Worm (Caenorhabditis elegans) whole organism, mixed stage, embryonic: ENCODE data around the gene fbxa-137.

Experiments
- M03D4.4 ChIP-seq: sonication (generic microtip); optimal IDR thresholded peaks from 2 replicates; lab custom pipeline; 2017; ENCODE audit warnings: mild to moderate bottlenecking, missing genetic modification characterization, missing compliant biosample characterization
- bed-3 ChIP-seq: fragments of 200-800 bp; sonication (Bioruptor generic); optimal IDR thresholded peaks from 3 replicates; lab custom pipeline; 2018; ENCODE audit warnings: mild to moderate bottlenecking, missing genetic modification characterization, moderate library complexity, missing compliant biosample characterization
- blmp-1 ChIP-seq: fragments of 150-350 bp; optimal IDR thresholded peaks from 2 replicates; lab custom pipeline; 2014; ENCODE audit warnings: missing biosample characterization, missing genetic modification characterization
- ceh-39 ChIP-seq: fragments of 150-350 bp; optimal IDR thresholded peaks from 2 replicates; lab custom pipeline; 2014; ENCODE audit warnings: missing biosample characterization, missing genetic modification characterization
- ceh-43 ChIP-seq: fragments of 200-800 bp; sonication (Bioruptor generic); optimal IDR thresholded peaks from 2 replicates; lab custom pipeline; 2018; ENCODE audit warnings: mild to moderate bottlenecking, missing genetic modification characterization, moderate library complexity, missing compliant biosample characterization
- ceh-83 ChIP-seq: fragments of 200-800 bp; sonication (Bioruptor generic); optimal IDR thresholded peaks from 2 replicates; lab custom pipeline; 2018; ENCODE audit warnings: mild to moderate bottlenecking, missing genetic modification characterization, missing compliant biosample characterization
- ces-1 ChIP-seq: fragments of 150-350 bp; optimal IDR thresholded peaks from 2 replicates; lab custom pipeline; 2014; ENCODE audit warnings: missing biosample characterization, missing genetic modification reagents, missing genetic modification characterization
- drap-1 ChIP-seq: fragments of 200-800 bp; sonication (Bioruptor generic); optimal IDR thresholded peaks from 3 replicates; lab custom pipeline; 2018; ENCODE audit warnings: mild to moderate bottlenecking, missing genetic modification characterization, missing compliant biosample characterization
- elt-3 ChIP-seq: fragments of 150-350 bp; optimal IDR thresholded peaks from 2 replicates; lab custom pipeline; 2014; ENCODE audit warnings: missing biosample characterization, missing genetic modification characterization
- flh-1 ChIP-seq: fragments of 200-800 bp; sonication (Bioruptor generic); optimal IDR thresholded peaks from 2 replicates; lab custom pipeline; 2018; ENCODE audit warnings: mild to moderate bottlenecking, missing genetic modification characterization, moderate library complexity, missing compliant biosample characterization
- ham-2 ChIP-seq: fragments of 200-800 bp; sonication (Bioruptor generic); optimal IDR thresholded peaks from 2 replicates; lab custom pipeline; 2018; ENCODE audit warnings: mild to moderate bottlenecking, missing genetic modification characterization, missing compliant biosample characterization
- hlh-1 ChIP-seq: fragments of 150-350 bp; optimal IDR thresholded peaks from 2 replicates; lab custom pipeline; 2014; ENCODE audit warnings: missing biosample characterization, missing genetic modification reagents, missing genetic modification characterization
- lin-13 ChIP-seq: fragments of 150-350 bp; optimal IDR thresholded peaks from 2 replicates; lab custom pipeline; 2014; ENCODE audit warnings: missing biosample characterization, missing genetic modification characterization
- lin-32 ChIP-seq: fragments of 200-800 bp; sonication (Bioruptor generic); optimal IDR thresholded peaks from 2 replicates; lab custom pipeline; 2018; ENCODE audit warnings: mild to moderate bottlenecking, missing genetic modification characterization, missing compliant biosample characterization
- lsy-2 ChIP-seq: fragments of 150-350 bp; optimal IDR thresholded peaks from 2 replicates; lab custom pipeline; 2014; ENCODE audit warnings: missing biosample characterization, missing genetic modification characterization
- mep-1 ChIP-seq: fragments of 150-350 bp; optimal IDR thresholded peaks from 2 replicates; lab custom pipeline; 2017; ENCODE audit warnings: missing biosample characterization, missing genetic modification reagents, missing genetic modification characterization, inconsistent platforms
- nhr-12 ChIP-seq: fragments of 150-350 bp; optimal IDR thresholded peaks from 2 replicates; lab custom pipeline; 2014; ENCODE audit warnings: missing biosample characterization, missing genetic modification characterization
- nhr-2 ChIP-seq: fragments of 150-350 bp; optimal IDR thresholded peaks from 2 replicates; lab custom pipeline; 2014; ENCODE audit warnings: missing biosample characterization, missing genetic modification characterization
- nhr-237 ChIP-seq: fragments of 150-350 bp; optimal IDR thresholded peaks from 2 replicates; lab custom pipeline; 2014; ENCODE audit warnings: missing biosample characterization, missing genetic modification characterization
- nhr-76 ChIP-seq: sonication (generic microtip); optimal IDR thresholded peaks from 2 replicates; lab custom pipeline; 2017; ENCODE audit warnings: missing biosample characterization, missing genetic modification characterization
- pha-4 ChIP-seq: fragments of 150-350 bp; optimal IDR thresholded peaks from 2 replicates; lab custom pipeline; 2018; ENCODE audit warnings: missing biosample characterization, missing genetic modification reagents, missing genetic modification characterization
- sem-2 ChIP-seq: fragments of 200-800 bp; sonication (Bioruptor generic); optimal IDR thresholded peaks from 2 replicates; lab custom pipeline; 2018; ENCODE audit warnings: mild to moderate bottlenecking, missing genetic modification characterization, missing compliant biosample characterization
- snpc-4 ChIP-seq: fragments of 150-350 bp; optimal IDR thresholded peaks from 2 replicates; lab custom pipeline; 2014; ENCODE audit warnings: missing biosample characterization, missing genetic modification characterization
- sptf-1 ChIP-seq: sonication (generic microtip); optimal IDR thresholded peaks from 2 replicates; lab custom pipeline; 2017; ENCODE audit warnings: mild to moderate bottlenecking, missing genetic modification characterization, moderate library complexity, missing compliant biosample characterization
- unc-120 ChIP-seq: sonication (generic microtip); optimal IDR thresholded peaks from 2 replicates; lab custom pipeline; 2017; ENCODE audit warnings: missing genetic modification characterization, missing compliant biosample characterization; ENCODE audit not compliant: poor library complexity, severe bottlenecking
- unc-39 ChIP-seq: fragments of 150-350 bp; optimal IDR thresholded peaks from 2 replicates; lab custom pipeline; 2014; ENCODE audit warnings: missing biosample characterization, missing genetic modification characterization
- unc-62 ChIP-seq: fragments of 150-350 bp; optimal IDR thresholded peaks from 2 replicates; lab custom pipeline; 2014; ENCODE audit warnings: missing biosample characterization, missing genetic modification reagents, missing genetic modification characterization
- zip-8 ChIP-seq: fragments of 150-350 bp; optimal IDR thresholded peaks from 2 replicates; lab custom pipeline; 2014; ENCODE audit warnings: missing biosample characterization, missing genetic modification characterization
- ztf-11 ChIP-seq: fragments of 150-350 bp; optimal IDR thresholded peaks from 2 replicates; lab custom pipeline; 2014; ENCODE audit warnings: missing biosample characterization, missing genetic modification characterization

The fbxa-137 gene

ce11 chrV:2278052-2278451 is 564 bp upstream of the fbxa-137 start, which contains the start of gene nhr-59:
Gene nhr-59 (minus strand): TSS chrV:2278265.
- TF ChIP-seq ces-1 (GFP tag; lab: Kevin White, UChicago) = peak; percentile 19
- no peak for TF ChIP-seq sem-2 (GFP tag; lab: Kevin White, UChicago)
- no peak for TF ChIP-seq sptf-1 (tag; lab: Kevin White, UChicago)
- TF ChIP-seq, all 35 proteins: peak for 1

- TF ChIP-seq ces-1 (GFP tag; lab: Kevin White, UChicago) = peak; percentile 43
- TF ChIP-seq ceh-83 (GFP tag; lab: Kevin White, UChicago) = peak; percentile 3
- no peak for TF ChIP-seq lin-32 (GFP tag; lab: Kevin White, UChicago)
- peak; percentile 40 for TF ChIP-seq mep-1 (tag; lab: Kevin White, UChicago)
- TF ChIP-seq flh-1 (GFP tag; lab: Kevin White, UChicago) = no peak
- TF ChIP-seq pha-4 (tag; lab: Kevin White, UChicago) = peak; percentile 14
- peak; percentile 34 for TF ChIP-seq nhr-237 (tag; lab: Kevin White, UChicago)
- no peak for TF ChIP-seq lsy-2
Measured at ce11 chrV:2281499-2281898, 2.9 kb downstream of the fbxa-137 start, which contains the start of gene nhr-228. Gene nhr-228 (plus strand): TSS chrV:2281759.

- TF ChIP-seq flh-1 (GFP tag; lab: Kevin White, UChicago) = no peak
- TF ChIP-seq nhr-12 (tag; lab: Kevin White, UChicago) = no peak
- no peak for TF ChIP-seq ztf-11 (tag; lab: Kevin White, UChicago)
- no peak for TF ChIP-seq M03D4.4
- no peak for TF ChIP-seq elt-3 (tag; lab: Kevin White, UChicago)
- TF ChIP-seq unc-62 (GFP tag; lab: Kevin White, UChicago) = no peak
- TF ChIP-seq sptf-1 (tag; lab: Kevin White, UChicago) = no peak
- TF ChIP-seq ceh-39 (tag; lab: Kevin White, UChicago) = no peak
- no peak for TF ChIP-seq snpc-4 (tag; lab: Kevin White, UChicago)
- no peak for TF ChIP-seq bed-3 (GFP tag; lab: Kevin White, UChicago)
- TF ChIP-seq blmp-1 (tag; lab: Kevin White, UChicago) = no peak
- no peak for TF ChIP-seq nhr-237 (tag; lab: Kevin White, UChicago)
- no peak for TF ChIP-seq ceh-43 (GFP tag; lab: Kevin White, UChicago)
- TF ChIP-seq ham-2 (GFP tag; lab: Kevin White, UChicago) = no peak
- no peak for TF ChIP-seq sem-2 (GFP tag; lab: Kevin White, UChicago)
- no peak for TF ChIP-seq ceh-83 (GFP tag; lab: Kevin White, UChicago)
- TF ChIP-seq, all 35 proteins: peak for 0
Measured at ce11 chrV:2285107-2285506, 6.5 kb downstream of the fbxa-137 start, which contains the start of gene nhr-227. Gene nhr-227 (plus strand): TSS chrV:2285432.

- no peak for TF ChIP-seq nhr-76
- TF ChIP-seq mep-1 (tag; lab: Kevin White, UChicago) = no peak
- TF ChIP-seq hlh-1 (tag; lab: Kevin White, UChicago) = no peak
- no peak for TF ChIP-seq drap-1 (GFP tag; lab: Kevin White, UChicago)
- TF ChIP-seq pha-4 (tag; lab: Kevin White, UChicago) = no peak
- no peak for TF ChIP-seq unc-39 (tag; lab: Kevin White, UChicago)
- no peak for TF ChIP-seq nhr-2 (tag; lab: Kevin White, UChicago)
- TF ChIP-seq lsy-2 = no peak
- no peak for TF ChIP-seq ham-2 (GFP tag; lab: Kevin White, UChicago)
- TF ChIP-seq lin-13 = no peak
- TF ChIP-seq lin-32 (GFP tag; lab: Kevin White, UChicago) = no peak
- TF ChIP-seq ceh-43 (GFP tag; lab: Kevin White, UChicago) = no peak
- no peak for TF ChIP-seq snpc-4 (tag; lab: Kevin White, UChicago)
- TF ChIP-seq unc-120 = no peak
- no peak for TF ChIP-seq flh-1 (GFP tag; lab: Kevin White, UChicago)
Measured at ce11 chrV:2290329-2290728, 11.7 kb downstream of the fbxa-137 start, which contains the start of gene nhr-225. Gene nhr-225 (minus strand): TSS chrV:2290474.

- TF ChIP-seq snpc-4 (tag; lab: Kevin White, UChicago) (no peak), nhr-237 (tag; lab: Kevin White, UChicago) (no peak), zip-8 (tag; lab: Kevin White, UChicago) (no peak), sem-2 (GFP tag; lab: Kevin White, UChicago) (no peak), ceh-43 (GFP tag; lab: Kevin White, UChicago) (no peak)
Measured at ce11 chrV:2292240-2292639, 13.6 kb downstream of the fbxa-137 start, which contains the start of gene nhr-115. Gene nhr-115 (plus strand): TSS chrV:2292540.
